Fruit fly (Drosophila melanogaster) whole organism, embryonic: ENCODE data around the gene gpp.

Experiments
- Adf1 ChIP-seq: fragments of 200-800 bp; sonication (Bioruptor generic); IDR thresholded peaks from 2 replicates; pipeline ENCODE4 v1.3.6; 2022; ENCODE audit warnings: missing biosample characterization, missing genetic modification characterization
- Aef1 ChIP-seq: fragments of 200-800 bp; sonication (Bioruptor generic); IDR thresholded peaks from 3 replicates; pipeline ENCODE4 v1.3.6; 2022; ENCODE audit warnings: missing biosample characterization, missing genetic modification characterization
- B-H2 ChIP-seq: fragments of 200-800 bp; sonication (Bioruptor generic); optimal IDR thresholded peaks from 2 replicates; lab custom pipeline; 2018; ENCODE audit warnings: missing biosample characterization, mild to moderate bottlenecking, missing genetic modification characterization
- Bgb ChIP-seq: fragments of 200-800 bp; sonication (Bioruptor generic); IDR thresholded peaks from 2 replicates; pipeline ENCODE4 v1.3.6; 2022; ENCODE audit warnings: missing biosample characterization, missing genetic modification characterization; ENCODE audit not compliant: partially characterized antibody
- CG10543 ChIP-seq: fragments of 200-800 bp; sonication (Bioruptor generic); optimal IDR thresholded peaks from 3 replicates; lab custom pipeline; 2017; ENCODE audit warnings: missing biosample characterization, mild to moderate bottlenecking, missing genetic modification characterization, moderate library complexity
- CG11085 ChIP-seq: fragments of 200-800 bp; sonication (Bioruptor generic); IDR thresholded peaks from 2 replicates; pipeline ENCODE4 v1.3.6; 2022; ENCODE audit warnings: missing biosample characterization, missing genetic modification characterization
- CG11560 ChIP-seq: fragments of 200-800 bp; sonication (Bioruptor generic); IDR thresholded peaks from 3 replicates; pipeline ENCODE4 v1.3.6; 2022; ENCODE audit warnings: missing biosample characterization, missing genetic modification characterization
- CG11723 ChIP-seq: fragments of 200-800 bp; sonication (Bioruptor generic); optimal IDR thresholded peaks from 2 replicates; lab custom pipeline; 2017; ENCODE audit warnings: missing biosample characterization, mild to moderate bottlenecking, missing genetic modification characterization
- CG13287 ChIP-seq: fragments of 200-800 bp; sonication (Bioruptor generic); IDR thresholded peaks from 2 replicates; pipeline ENCODE4 v1.3.6; 2022; ENCODE audit warnings: missing biosample characterization, missing genetic modification characterization; ENCODE audit not compliant: partially characterized antibody
- CG13296 ChIP-seq: fragments of 200-800 bp; sonication (Bioruptor generic); optimal IDR thresholded peaks from 3 replicates; lab custom pipeline; 2018; ENCODE audit warnings: missing biosample characterization, mild to moderate bottlenecking, missing genetic modification characterization
- CG13424 ChIP-seq: fragments of 200-800 bp; sonication (Bioruptor generic); optimal IDR thresholded peaks from 2 replicates; lab custom pipeline; 2019; ENCODE audit warnings: missing biosample characterization, mild to moderate bottlenecking, missing genetic modification characterization, moderate library complexity
- CG15269 ChIP-seq: fragments of 200-800 bp; sonication (Bioruptor generic); optimal IDR thresholded peaks from 2 replicates; lab custom pipeline; 2018; ENCODE audit warnings: missing biosample characterization, mild to moderate bottlenecking, missing genetic modification characterization, moderate library complexity
- CG16779 ChIP-seq: fragments of 200-800 bp; sonication (Bioruptor generic); IDR thresholded peaks from 2 replicates; pipeline ENCODE4 v1.3.6; 2022; ENCODE audit warnings: missing biosample characterization, missing genetic modification characterization
- CG18599 ChIP-seq: fragments of 200-800 bp; sonication (Bioruptor generic); optimal IDR thresholded peaks from 3 replicates; lab custom pipeline; 2017; ENCODE audit warnings: missing biosample characterization, missing genetic modification characterization, mild to moderate bottlenecking, moderate library complexity, missing genetic modification reagents
- CG2116 ChIP-seq: fragments of 200-800 bp; sonication (Bioruptor generic); optimal IDR thresholded peaks from 3 replicates; lab custom pipeline; 2018; ENCODE audit warnings: missing biosample characterization, mild to moderate bottlenecking, missing genetic modification characterization
- CG2889 ChIP-seq: fragments of 200-800 bp; sonication (Bioruptor generic); IDR thresholded peaks from 3 replicates; pipeline ENCODE4 v1.3.6; 2022; ENCODE audit warnings: missing biosample characterization, missing genetic modification characterization
- CG30431 ChIP-seq: fragments of 200-800 bp; sonication (Bioruptor generic); optimal IDR thresholded peaks from 2 replicates; lab custom pipeline; 2017; ENCODE audit warnings: missing biosample characterization, missing genetic modification characterization
- CG33557 ChIP-seq: fragments of 200-800 bp; sonication (Bioruptor generic); optimal IDR thresholded peaks from 2 replicates; lab custom pipeline; 2019; ENCODE audit warnings: missing biosample characterization, mild to moderate bottlenecking, missing genetic modification characterization, moderate library complexity
- CG34224 ChIP-seq: fragments of 200-800 bp; sonication (Bioruptor generic); IDR thresholded peaks from 3 replicates; pipeline ENCODE4 v1.3.6; 2022; ENCODE audit warnings: missing biosample characterization, missing genetic modification characterization; ENCODE audit not compliant: partially characterized antibody
- CG34376 ChIP-seq: fragments of 200-800 bp; sonication (Bioruptor generic); optimal IDR thresholded peaks from 2 replicates; lab custom pipeline; 2018; ENCODE audit warnings: missing biosample characterization, mild to moderate bottlenecking, missing genetic modification characterization
- CG3847 ChIP-seq: fragments of 200-800 bp; sonication (Bioruptor generic); IDR thresholded peaks from 2 replicates; pipeline ENCODE4 v1.3.6; 2022; ENCODE audit warnings: missing biosample characterization, missing genetic modification characterization
- CG7271 ChIP-seq: fragments of 200-800 bp; sonication (Bioruptor generic); optimal IDR thresholded peaks from 2 replicates; lab custom pipeline; 2018; ENCODE audit warnings: missing biosample characterization, mild to moderate bottlenecking, missing genetic modification characterization, moderate library complexity
- CG7928 ChIP-seq: fragments of 200-800 bp; sonication (Bioruptor generic); optimal IDR thresholded peaks from 2 replicates; lab custom pipeline; 2017; ENCODE audit warnings: missing biosample characterization, mild to moderate bottlenecking, missing genetic modification characterization
- CG9797 ChIP-seq: fragments of 200-800 bp; sonication (Bioruptor generic); optimal IDR thresholded peaks from 3 replicates; lab custom pipeline; 2018; ENCODE audit warnings: missing biosample characterization, mild to moderate bottlenecking, missing genetic modification characterization
- CHES-1-like ChIP-seq: fragments of 200-800 bp; sonication (Bioruptor generic); optimal IDR thresholded peaks from 2 replicates; lab custom pipeline; 2016; ENCODE audit warnings: missing biosample characterization, missing genetic modification characterization
- CrebB ChIP-seq: fragments of 200-800 bp; sonication (Bioruptor generic); optimal IDR thresholded peaks from 3 replicates; lab custom pipeline; 2018; ENCODE audit warnings: missing biosample characterization, mild to moderate bottlenecking, missing genetic modification characterization
- Dref ChIP-seq: fragments of 200-800 bp; sonication (Bioruptor generic); IDR thresholded peaks from 2 replicates; pipeline ENCODE4 v1.3.6; 2022; ENCODE audit warnings: missing biosample characterization, missing genetic modification characterization
- HHEX ChIP-seq: fragments of 200-800 bp; sonication (Bioruptor generic); optimal IDR thresholded peaks from 3 replicates; lab custom pipeline; 2017; ENCODE audit warnings: missing biosample characterization, mild to moderate bottlenecking, missing genetic modification characterization, missing genetic modification reagents
- HmgZ ChIP-seq: fragments of 200-800 bp; sonication (Bioruptor generic); optimal IDR thresholded peaks from 2 replicates; lab custom pipeline; 2018; ENCODE audit warnings: missing biosample characterization, mild to moderate bottlenecking, missing genetic modification characterization
- Hsf ChIP-seq: fragments of 200-800 bp; sonication (Bioruptor generic); optimal IDR thresholded peaks from 3 replicates; lab custom pipeline; 2016; ENCODE audit warnings: missing biosample characterization, missing genetic modification characterization
- Lim3 ChIP-seq: fragments of 200-800 bp; sonication (Bioruptor generic); IDR thresholded peaks from 2 replicates; pipeline ENCODE4 v1.3.6; 2022; ENCODE audit warnings: missing biosample characterization, missing genetic modification characterization
- Mad ChIP-seq: fragments of 200-800 bp; sonication (Bioruptor generic); optimal IDR thresholded peaks from 2 replicates; lab custom pipeline; 2016; ENCODE audit warnings: missing biosample characterization, missing genetic modification characterization
- Myb ChIP-seq: fragments of 200-800 bp; sonication (Bioruptor generic); optimal IDR thresholded peaks from 2 replicates; lab custom pipeline; 2016; ENCODE audit warnings: missing biosample characterization, missing genetic modification characterization
- amos ChIP-seq: fragments of 200-800 bp; sonication (Bioruptor generic); IDR thresholded peaks from 2 replicates; pipeline ENCODE4 v1.3.6; 2022; ENCODE audit warnings: missing biosample characterization, missing genetic modification characterization; ENCODE audit not compliant: partially characterized antibody
- cwo ChIP-seq: fragments of 200-800 bp; sonication (Bioruptor generic); optimal IDR thresholded peaks from 3 replicates; lab custom pipeline; 2017; ENCODE audit warnings: missing biosample characterization, missing genetic modification characterization, mild to moderate bottlenecking, moderate library complexity, missing genetic modification reagents
- eve ChIP-seq, 2 experiments: fragments of >200 bp; optimal IDR thresholded peaks; 2 replicates each; lab custom pipeline; 2017; ENCODE audit warnings: missing biosample characterization in 2 of 2, missing genetic modification characterization in 2 of 2
- hb ChIP-seq: fragments of 200-800 bp; sonication (Bioruptor generic); IDR thresholded peaks from 3 replicates; pipeline ENCODE4 v1.3.6; 2022; ENCODE audit warnings: missing biosample characterization, missing genetic modification characterization; ENCODE audit not compliant: partially characterized antibody
- hbn ChIP-seq: fragments of 200-800 bp; sonication (Bioruptor generic); IDR thresholded peaks from 2 replicates; pipeline ENCODE4 v1.3.6; 2022; ENCODE audit warnings: missing biosample characterization, missing genetic modification characterization; ENCODE audit not compliant: partially characterized antibody
- knrl ChIP-seq: fragments of 200-800 bp; sonication (Bioruptor generic); IDR thresholded peaks from 3 replicates; pipeline ENCODE4 v1.3.6; 2022; ENCODE audit warnings: missing biosample characterization, missing genetic modification characterization; ENCODE audit not compliant: partially characterized antibody
- nerfin-2 ChIP-seq: fragments of 200-800 bp; sonication (Bioruptor generic); IDR thresholded peaks from 2 replicates; pipeline ENCODE4 v1.3.6; 2022; ENCODE audit warnings: missing biosample characterization, missing genetic modification characterization; ENCODE audit not compliant: partially characterized antibody
- pzg ChIP-seq: fragments of 200-800 bp; sonication (Bioruptor generic); optimal IDR thresholded peaks from 3 replicates; lab custom pipeline; 2018; ENCODE audit warnings: missing biosample characterization, mild to moderate bottlenecking, missing genetic modification characterization, moderate library complexity
- rib ChIP-seq: fragments of 200-800 bp; sonication (Bioruptor generic); IDR thresholded peaks from 2 replicates; pipeline ENCODE4 v1.3.6; 2022; ENCODE audit warnings: missing biosample characterization, missing genetic modification characterization
- sens ChIP-seq: fragments of 200-800 bp; sonication (Bioruptor generic); peaks from one replicate; lab custom pipeline; 2016; ENCODE audit warnings: missing biosample characterization, missing genetic modification characterization
- sna ChIP-seq: fragments of 200-800 bp; sonication (Bioruptor generic); IDR thresholded peaks from 2 replicates; pipeline ENCODE4 v1.3.6; 2022; ENCODE audit warnings: missing biosample characterization, missing genetic modification characterization; ENCODE audit not compliant: partially characterized antibody
- sob ChIP-seq: fragments of 200-800 bp; sonication (Bioruptor generic); IDR thresholded peaks from 2 replicates; pipeline ENCODE4 v1.3.6; 2022; ENCODE audit warnings: missing biosample characterization, missing genetic modification characterization
- tgo ChIP-seq: fragments of 200-800 bp; sonication (Bioruptor generic); IDR thresholded peaks from 3 replicates; pipeline ENCODE4 v1.3.6; 2022; ENCODE audit warnings: missing biosample characterization, missing genetic modification characterization
- twi ChIP-seq: fragments of 200-800 bp; optimal IDR thresholded peaks from 2 replicates; lab custom pipeline; 2019; ENCODE audit warnings: missing biosample characterization, mild to moderate bottlenecking, missing genetic modification characterization, moderate library complexity
- vnd ChIP-seq: fragments of 200-800 bp; sonication (Bioruptor generic); IDR thresholded peaks from 3 replicates; pipeline ENCODE4 v1.3.6; 2022; ENCODE audit warnings: missing biosample characterization, missing genetic modification characterization; ENCODE audit not compliant: partially characterized antibody

Gene gpp

DNA sequence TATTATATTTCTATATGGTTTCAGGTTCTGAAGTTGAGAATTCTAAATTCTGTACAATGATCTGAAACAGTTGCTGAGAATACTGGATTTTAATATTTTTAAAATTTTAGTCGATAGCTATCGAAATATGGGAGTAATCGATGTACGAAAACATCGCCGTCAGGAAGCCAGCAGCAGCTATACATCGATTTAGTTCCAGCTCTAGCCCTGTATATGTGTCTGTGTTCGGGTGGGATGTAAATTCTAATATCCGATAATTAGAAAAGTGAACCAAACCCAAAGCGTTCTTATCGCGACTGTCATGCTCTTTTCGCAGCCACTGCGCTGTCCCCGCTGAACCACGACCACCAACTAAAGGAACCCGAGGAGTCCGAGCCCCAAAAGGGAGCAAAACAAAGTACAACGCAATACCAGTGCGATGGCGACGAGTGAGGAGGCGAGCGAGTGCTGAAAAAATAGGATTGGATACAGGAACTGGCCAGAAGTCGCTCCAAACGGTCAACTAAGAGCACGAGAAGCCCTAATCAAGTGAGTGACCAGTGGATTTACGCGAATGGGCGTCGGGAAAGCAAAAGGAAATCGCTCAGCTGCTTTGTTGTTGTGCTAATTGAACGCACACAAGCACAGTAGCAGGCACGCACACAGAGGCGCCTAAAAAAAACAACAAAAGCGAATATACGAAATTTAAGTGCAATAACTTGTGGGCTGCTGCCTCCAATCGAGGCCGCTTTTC is 23.8 kb upstream of the gpp start, which contains the start of gene gzl (continued):
- peak; percentile 96 for TF ChIP-seq vnd (GFP tag; lab: Robert Waterston, UW)
- TF ChIP-seq CG33557 (GFP tag; lab: Kevin White, UChicago) = no peak
- peak; percentile 94 for TF ChIP-seq nerfin-2 (GFP tag; lab: Robert Waterston, UW)
- TF ChIP-seq CG9797 = peak; percentile 30
- TF ChIP-seq CG11723 (GFP tag; lab: Kevin White, UChicago) = no peak
- TF ChIP-seq CG18599 (GFP tag; lab: Kevin White, UChicago) = no peak
- TF ChIP-seq hb = peak; percentile 94
- peak; percentile 31 for TF ChIP-seq sens (GFP tag; lab: Kevin White, UChicago)
- no peak for TF ChIP-seq CG11560 (tag; lab: Robert Waterston, UW)
- TF ChIP-seq CG7271 (tag; lab: Kevin White, UChicago) = no peak
- TF ChIP-seq CG13424 (tag; lab: Kevin White, UChicago) = no peak
- peak; percentile 30; the same call in 1 of the 2 replicates for TF ChIP-seq Adf1 (GFP tag; lab: Robert Waterston, UW)
- TF ChIP-seq CG16779 (GFP tag; lab: Robert Waterston, UW) = no peak
- peak; percentile 35 for TF ChIP-seq cwo (GFP tag; lab: Kevin White, UChicago)
- TF ChIP-seq CG11085 = no peak
- no peak for TF ChIP-seq tgo (GFP tag; lab: Robert Waterston, UW)
- peak; percentile 31; the same call in 1 of the 3 replicates for TF ChIP-seq Aef1 (GFP tag; lab: Robert Waterston, UW)
- TF ChIP-seq HmgZ (tag; lab: Kevin White, UChicago) = peak; percentile 25
- TF ChIP-seq CrebB (tag; lab: Kevin White, UChicago) = no peak
- peak; percentile 17 for TF ChIP-seq CG13296 (GFP tag; lab: Kevin White, UChicago)
- peak; percentile 77 for TF ChIP-seq Myb (GFP tag; lab: Kevin White, UChicago)
- TF ChIP-seq sna (GFP tag; lab: Robert Waterston, UW) = peak; percentile 95
- peak; percentile 29; the same call in 1 of the 2 replicates for TF ChIP-seq sob (GFP tag; lab: Robert Waterston, UW)
- peak; percentile 65 for TF ChIP-seq CG2116 (GFP tag; lab: Kevin White, UChicago)
- no peak for TF ChIP-seq Hsf (GFP tag; lab: Kevin White, UChicago)
- peak; percentile 97 for TF ChIP-seq CG13287
- peak; percentile 97 for TF ChIP-seq hbn
- no peak for TF ChIP-seq twi (tag; lab: Kevin White, UChicago)
- no peak for TF ChIP-seq Mad (GFP tag; lab: Kevin White, UChicago)
- peak; percentile 99 for TF ChIP-seq amos (GFP tag; lab: Robert Waterston, UW)
- TF ChIP-seq eve (GFP tag; optimal IDR thresholded peaks at IDR 0.05; lab: Kevin White, UChicago) = no peak
- peak; percentile 98 for TF ChIP-seq Bgb (GFP tag; lab: Robert Waterston, UW)
- peak; percentile 58 for TF ChIP-seq B-H2 (GFP tag; lab: Kevin White, UChicago)
- peak; percentile 96 for TF ChIP-seq knrl
- no peak for TF ChIP-seq CG30431
- peak; percentile 97 for TF ChIP-seq Dref (GFP tag; lab: Robert Waterston, UW)
- TF ChIP-seq Lim3 (GFP tag; lab: Robert Waterston, UW) = no peak
- TF ChIP-seq CG34376 (GFP tag; lab: Kevin White, UChicago) = peak; percentile 10
- peak; percentile 42 for TF ChIP-seq CHES-1-like (GFP tag; lab: Kevin White, UChicago)
- peak; percentile 77 for TF ChIP-seq pzg (GFP tag; lab: Kevin White, UChicago)
- no peak for TF ChIP-seq CG2889
- no peak for TF ChIP-seq CG7928 (GFP tag; lab: Kevin White, UChicago)
- TF ChIP-seq rib (GFP tag; lab: Robert Waterston, UW) = no peak
- no peak for TF ChIP-seq CG15269
- TF ChIP-seq HHEX = no peak
- peak; percentile 21 for TF ChIP-seq CG10543 (GFP tag; lab: Kevin White, UChicago)
- no peak for TF ChIP-seq CG3847
- peak; percentile 96 for TF ChIP-seq CG34224
